Worm (Caenorhabditis elegans) whole organism, young adult: Measurements from ENCODE around the gene Y47D7A.2.
A peak's percentile ranks its signal among the peaks of the same experiment; 100 is the strongest.

ENCODE experiments used
- B0019.2 ChIP-seq: fragments of 200-800 bp; sonication (Bioruptor generic); conservative IDR thresholded peaks from 2 replicates; pipeline ENCODE4 v1.3.6; 2022; ENCODE audit warnings: missing genetic modification reagents, missing genetic modification characterization, missing compliant biosample characterization
- B0261.1 ChIP-seq: sonication (generic microtip); optimal IDR thresholded peaks from 2 replicates; lab custom pipeline; 2016; ENCODE audit warnings: mild to moderate bottlenecking, missing genetic modification characterization, moderate library complexity, missing compliant biosample characterization
- F23B12.7 ChIP-seq: sonication (generic microtip); optimal IDR thresholded peaks from 2 replicates; lab custom pipeline; 2017; ENCODE audit warnings: missing genetic modification characterization, mild to moderate bottlenecking, missing compliant biosample characterization, antibody characterized with exemption, moderate library complexity; ENCODE audit not compliant: insufficient read depth
- F49E8.2 ChIP-seq: sonication (generic microtip); optimal IDR thresholded peaks from 3 replicates; lab custom pipeline; 2017; ENCODE audit warnings: missing genetic modification characterization, mild to moderate bottlenecking, missing compliant biosample characterization, antibody characterized with exemption, moderate library complexity; ENCODE audit not compliant: insufficient read depth
- F52B5.7 ChIP-seq: sonication (generic microtip); optimal IDR thresholded peaks from 2 replicates; lab custom pipeline; 2016; ENCODE audit warnings: mild to moderate bottlenecking, missing genetic modification characterization, missing compliant biosample characterization
- F57A8.1 ChIP-seq: fragments of 200-800 bp; sonication (Bioruptor generic); optimal IDR thresholded peaks from 2 replicates; lab custom pipeline; 2018; ENCODE audit warnings: mild to moderate bottlenecking, missing genetic modification characterization, moderate library complexity, missing compliant biosample characterization
- K12H6.12 ChIP-seq: fragments of 200-800 bp; sonication (Bioruptor generic); optimal IDR thresholded peaks from 2 replicates; lab custom pipeline; 2018; ENCODE audit warnings: mild to moderate bottlenecking, missing genetic modification characterization, missing compliant biosample characterization
- Y95B8A.8 ChIP-seq: fragments of 200-800 bp; sonication (Bioruptor generic); IDR thresholded peaks from 2 replicates; pipeline ENCODE4 v1.3.6; 2022; ENCODE audit warnings: missing genetic modification reagents, missing genetic modification characterization, missing compliant biosample characterization
- athp-1 ChIP-seq: sonication (generic microtip); optimal IDR thresholded peaks from 2 replicates; lab custom pipeline; 2017; ENCODE audit warnings: mild to moderate bottlenecking, missing genetic modification characterization, missing compliant biosample characterization
- bed-2 ChIP-seq: fragments of 200-800 bp; sonication (Bioruptor generic); IDR thresholded peaks from 2 replicates; pipeline ENCODE4 v1.3.6; 2022; ENCODE audit warnings: missing genetic modification reagents, missing genetic modification characterization, missing compliant biosample characterization
- cebp-2 ChIP-seq: fragments of 200-800 bp; sonication (Bioruptor generic); IDR thresholded peaks from 2 replicates; pipeline ENCODE4 v1.3.6; 2022; ENCODE audit warnings: missing genetic modification characterization, missing compliant biosample characterization
- ceh-27 ChIP-seq: fragments of 200-800 bp; sonication (Bioruptor generic); optimal IDR thresholded peaks from 2 replicates; lab custom pipeline; 2018; ENCODE audit warnings: mild to moderate bottlenecking, missing genetic modification characterization, moderate library complexity, missing compliant biosample characterization
- ceh-40 ChIP-seq: fragments of 200-800 bp; sonication (Bioruptor generic); IDR thresholded peaks from 2 replicates; pipeline ENCODE4 v1.3.6; 2022; ENCODE audit warnings: missing genetic modification characterization, missing compliant biosample characterization
- ceh-58 ChIP-seq: fragments of 200-800 bp; sonication (Bioruptor generic); IDR thresholded peaks from 2 replicates; pipeline ENCODE4 v1.3.6; 2022; ENCODE audit warnings: missing genetic modification characterization, missing compliant biosample characterization
- die-1 ChIP-seq: sonication (generic microtip); optimal IDR thresholded peaks from 2 replicates; lab custom pipeline; 2016; ENCODE audit warnings: missing genotype, mild to moderate bottlenecking, missing genetic modification characterization, missing compliant biosample characterization
- dox-1 ChIP-seq: fragments of 200-800 bp; sonication (Bioruptor generic); IDR thresholded peaks from 2 replicates; pipeline ENCODE4 v1.3.6; 2022; ENCODE audit warnings: missing genetic modification reagents, missing genetic modification characterization, missing compliant biosample characterization
- egl-44 ChIP-seq: fragments of 200-800 bp; sonication (Bioruptor generic); IDR thresholded peaks from 2 replicates; pipeline ENCODE4 v1.3.6; 2022; ENCODE audit warnings: missing genetic modification reagents, missing genetic modification characterization, missing compliant biosample characterization
- egrh-3 ChIP-seq: fragments of 200-800 bp; sonication (Bioruptor generic); IDR thresholded peaks from 2 replicates; pipeline ENCODE4 v1.3.6; 2022; ENCODE audit warnings: missing genetic modification reagents, missing genetic modification characterization, missing compliant biosample characterization
- hmg-1.2 ChIP-seq: fragments of 200-800 bp; sonication (Bioruptor generic); IDR thresholded peaks from 2 replicates; pipeline ENCODE4 v1.3.6; 2022; ENCODE audit warnings: missing genetic modification reagents, missing genetic modification characterization, missing compliant biosample characterization
- hrde-1 ChIP-seq: sonication (generic microtip); optimal IDR thresholded peaks from 2 replicates; lab custom pipeline; 2016; ENCODE audit warnings: missing genetic modification characterization, mild to moderate bottlenecking, missing compliant biosample characterization, moderate library complexity, missing genotype, missing genetic modification reagents, borderline replicate concordance
- hsf-1 ChIP-seq: fragments of 200-800 bp; sonication (Bioruptor generic); IDR thresholded peaks from 2 replicates; pipeline ENCODE4 v1.3.6; 2022; ENCODE audit warnings: missing genetic modification reagents, missing genetic modification characterization, missing compliant biosample characterization
- lag-1 ChIP-seq: fragments of 200-800 bp; sonication (Bioruptor generic); IDR thresholded peaks from 2 replicates; pipeline ENCODE4 v1.3.6; 2022; ENCODE audit warnings: missing genetic modification reagents, missing genetic modification characterization, missing compliant biosample characterization
- lin-35 ChIP-seq, 3 experiments: fragments of 150-350 bp in 2 of 3; sonication (generic microtip) in 1 of 3; optimal IDR thresholded peaks; 2 replicates each; lab custom pipeline; 2014 to 2018; ENCODE audit warnings: missing biosample characterization in 3 of 3, missing genetic modification characterization in 3 of 3, missing genetic modification reagents in 3 of 3
- lsl-1 ChIP-seq: fragments of 200-800 bp; sonication (Bioruptor generic); optimal IDR thresholded peaks from 2 replicates; lab custom pipeline; 2018; ENCODE audit warnings: mild to moderate bottlenecking, missing genetic modification characterization, moderate library complexity, missing compliant biosample characterization
- madf-10 ChIP-seq: sonication (generic microtip); optimal IDR thresholded peaks from 2 replicates; lab custom pipeline; 2016; ENCODE audit warnings: mild to moderate bottlenecking, missing genetic modification characterization, missing compliant biosample characterization
- madf-3 ChIP-seq: fragments of 200-800 bp; sonication (Bioruptor generic); IDR thresholded peaks from 2 replicates; pipeline ENCODE4 v1.3.6; 2022; ENCODE audit warnings: missing genetic modification reagents, missing genetic modification characterization, missing compliant biosample characterization
- madf-6 ChIP-seq: fragments of 200-800 bp; sonication (Bioruptor generic); IDR thresholded peaks from 2 replicates; pipeline ENCODE4 v1.3.6; 2022; ENCODE audit warnings: missing genetic modification reagents, missing genetic modification characterization, missing compliant biosample characterization
- madf-8 ChIP-seq: fragments of 200-800 bp; sonication (Bioruptor generic); conservative IDR thresholded peaks from 2 replicates; pipeline ENCODE4 v1.3.6; 2022; ENCODE audit warnings: missing genetic modification reagents, missing genetic modification characterization, missing compliant biosample characterization
- mxl-1 ChIP-seq: sonication (generic microtip); optimal IDR thresholded peaks from 2 replicates; lab custom pipeline; 2016; ENCODE audit warnings: missing genetic modification characterization, missing compliant biosample characterization
- nfya-2 ChIP-seq: fragments of 200-800 bp; sonication (Bioruptor generic); IDR thresholded peaks from 2 replicates; pipeline ENCODE4 v1.3.6; 2022; ENCODE audit warnings: missing genetic modification reagents, missing genetic modification characterization, missing compliant biosample characterization
- nfyb-1 ChIP-seq: fragments of 200-800 bp; sonication (Bioruptor generic); IDR thresholded peaks from 2 replicates; pipeline ENCODE4 v1.3.6; 2022; ENCODE audit warnings: missing genetic modification reagents, missing genetic modification characterization, missing compliant biosample characterization
- nhr-120 ChIP-seq: fragments of 200-800 bp; sonication (Bioruptor generic); IDR thresholded peaks from 2 replicates; pipeline ENCODE4 v1.3.6; 2022; ENCODE audit warnings: missing genetic modification characterization, missing compliant biosample characterization
- nhr-179 ChIP-seq: sonication (generic microtip); optimal IDR thresholded peaks from 2 replicates; lab custom pipeline; 2016; ENCODE audit warnings: mild to moderate bottlenecking, missing genetic modification characterization, missing compliant biosample characterization
- nhr-80 ChIP-seq: sonication (generic microtip); optimal IDR thresholded peaks from 2 replicates; lab custom pipeline; 2016; ENCODE audit warnings: missing genetic modification characterization, missing compliant biosample characterization
- pbrm-1 ChIP-seq: fragments of 200-800 bp; sonication (Bioruptor generic); IDR thresholded peaks from 2 replicates; pipeline ENCODE4 v1.3.6; 2022; ENCODE audit warnings: missing genetic modification reagents, missing genetic modification characterization, missing compliant biosample characterization
- pha-4 ChIP-seq: fragments of 150-350 bp; sonication (generic microtip); optimal IDR thresholded peaks from 2 replicates; lab custom pipeline; 2014; ENCODE audit warnings: missing biosample characterization, missing genetic modification reagents, missing genetic modification characterization
- sdz-38 ChIP-seq: sonication (generic microtip); optimal IDR thresholded peaks from 2 replicates; lab custom pipeline; 2016; ENCODE audit warnings: missing genotype, missing genetic modification characterization, missing compliant biosample characterization
- snpc-1.1 ChIP-seq: sonication (generic microtip); optimal IDR thresholded peaks from 2 replicates; lab custom pipeline; 2017; ENCODE audit warnings: missing genetic modification characterization, mild to moderate bottlenecking, missing compliant biosample characterization, antibody characterized with exemption, moderate library complexity, missing genotype, missing genetic modification reagents; ENCODE audit not compliant: insufficient read depth
- snpc-3.4 ChIP-seq: sonication (generic microtip); optimal IDR thresholded peaks from 2 replicates; lab custom pipeline; 2017; ENCODE audit warnings: missing genetic modification characterization, mild to moderate bottlenecking, missing compliant biosample characterization, antibody characterized with exemption, moderate library complexity, missing genotype, missing genetic modification reagents
- somi-1 ChIP-seq: fragments of 200-800 bp; sonication (Bioruptor generic); optimal IDR thresholded peaks from 2 replicates; lab custom pipeline; 2018; ENCODE audit warnings: mild to moderate bottlenecking, missing genetic modification characterization, missing compliant biosample characterization
- sptf-2 ChIP-seq: fragments of 200-800 bp; sonication (Bioruptor generic); optimal IDR thresholded peaks from 2 replicates; lab custom pipeline; 2018; ENCODE audit warnings: mild to moderate bottlenecking, missing genetic modification characterization, missing compliant biosample characterization
- tbp1 ChIP-seq: fragments of 200-800 bp; sonication (Bioruptor generic); optimal IDR thresholded peaks from 2 replicates; lab custom pipeline; 2018; ENCODE audit warnings: mild to moderate bottlenecking, missing genetic modification characterization, missing compliant biosample characterization
- tbx-9 ChIP-seq: sonication (generic microtip); optimal IDR thresholded peaks from 2 replicates; lab custom pipeline; 2016; ENCODE audit warnings: borderline replicate concordance, missing genetic modification characterization, inconsistent platforms, missing compliant biosample characterization
- tlf-1 ChIP-seq: fragments of 200-800 bp; sonication (Bioruptor generic); optimal IDR thresholded peaks from 2 replicates; lab custom pipeline; 2018; ENCODE audit warnings: mild to moderate bottlenecking, missing genetic modification characterization, missing compliant biosample characterization
- unc-130 ChIP-seq: sonication (generic microtip); optimal IDR thresholded peaks from 2 replicates; lab custom pipeline; 2016; ENCODE audit warnings: missing genetic modification reagents, missing genetic modification characterization, missing compliant biosample characterization
- unc-62 ChIP-seq: fragments of 150-350 bp; optimal IDR thresholded peaks from 2 replicates; lab custom pipeline; 2014; ENCODE audit warnings: missing biosample characterization, missing genetic modification reagents, missing genetic modification characterization
- zfh-2 ChIP-seq: fragments of 200-800 bp; sonication (Bioruptor generic); conservative IDR thresholded peaks from 2 replicates; pipeline ENCODE4 v1.3.6; 2022; ENCODE audit warnings: missing genetic modification reagents, missing genetic modification characterization, missing compliant biosample characterization
- zim-3 ChIP-seq: sonication (generic microtip); optimal IDR thresholded peaks from 2 replicates; lab custom pipeline; 2017; ENCODE audit warnings: mild to moderate bottlenecking, missing genetic modification characterization, moderate library complexity, missing compliant biosample characterization
- ztf-28 ChIP-seq: fragments of 200-800 bp; sonication (Bioruptor generic); IDR thresholded peaks from 2 replicates; pipeline ENCODE4 v1.3.6; 2022; ENCODE audit warnings: missing genetic modification reagents, missing genetic modification characterization, missing compliant biosample characterization

Gene Y47D7A.2

ce11 chrV:4447637-4448036 lies 27.6 kb downstream of the Y47D7A.2 start (continued):
- no peak for TF ChIP-seq ceh-58 (GFP tag; lab: Robert Waterston, UW)
- no peak for TF ChIP-seq mxl-1 (tag; lab: Kevin White, UChicago)
- 0 out of 2 replicates have a peak, but pooled peaks have one; percentile 21 for TF ChIP-seq madf-8 (GFP tag; lab: Robert Waterston, UW)
- no peak for TF ChIP-seq nfyb-1
- no peak for TF ChIP-seq F23B12.7 (tag; lab: Kevin White, UChicago)
- TF ChIP-seq hrde-1, result no peak
- no peak for TF ChIP-seq zfh-2
- no peak for TF ChIP-seq madf-3 (GFP tag; lab: Robert Waterston, UW)
- TF ChIP-seq pbrm-1 (GFP tag; lab: Robert Waterston, UW), result peak; percentile 78
- TF ChIP-seq egl-44 (GFP tag; lab: Robert Waterston, UW), result no peak
- TF ChIP-seq F57A8.1 (GFP tag; lab: Kevin White, UChicago), result no peak
- no peak for TF ChIP-seq tbx-9 (tag; lab: Kevin White, UChicago)
- peak; percentile 89 for TF ChIP-seq snpc-1.1
- no peak for TF ChIP-seq ztf-28 (GFP tag; lab: Robert Waterston, UW)
- TF ChIP-seq madf-6 (GFP tag; lab: Robert Waterston, UW), result peak; percentile 85
- no peak for TF ChIP-seq nhr-179
- no peak for TF ChIP-seq die-1 (tag; lab: Kevin White, UChicago)
- TF ChIP-seq sdz-38 (tag; lab: Kevin White, UChicago), result no peak
- no peak for TF ChIP-seq ceh-40
- no peak for TF ChIP-seq unc-130
- TF ChIP-seq tbp1 (GFP tag; lab: Kevin White, UChicago), result peak; percentile 14
- TF ChIP-seq nhr-120 (GFP tag; lab: Robert Waterston, UW), result no peak
- no peak for TF ChIP-seq unc-62
- peak; percentile 46 for TF ChIP-seq hmg-1.2 (GFP tag; lab: Robert Waterston, UW)
- peak; percentile 5 for TF ChIP-seq F49E8.2 (tag; lab: Kevin White, UChicago)
- TF ChIP-seq sptf-2 (GFP tag; lab: Kevin White, UChicago), result no peak
- peak; percentile 74 for TF ChIP-seq snpc-3.4 (tag; lab: Kevin White, UChicago)
- TF ChIP-seq B0261.1 (tag; lab: Kevin White, UChicago), result no peak
- no peak for TF ChIP-seq ceh-27 (GFP tag; lab: Kevin White, UChicago)
- TF ChIP-seq lin-35 (GFP tag; optimal IDR thresholded peaks at IDR 0.05; lab: Kevin White, UChicago), result no peak
- TF ChIP-seq B0019.2 (GFP tag; lab: Robert Waterston, UW), result no peak
- peak; percentile 71 for TF ChIP-seq lsl-1 (GFP tag; lab: Kevin White, UChicago)
- no peak for TF ChIP-seq bed-2 (GFP tag; lab: Robert Waterston, UW)
- no peak for TF ChIP-seq Y95B8A.8 (GFP tag; lab: Robert Waterston, UW)
- TF ChIP-seq hsf-1 (GFP tag; lab: Robert Waterston, UW), result 0 out of 2 replicates have a peak, but pooled peaks have one; percentile 15
- no peak for TF ChIP-seq K12H6.12 (tag; lab: Kevin White, UChicago)
- no peak for TF ChIP-seq egrh-3 (GFP tag; lab: Robert Waterston, UW)
- no peak for TF ChIP-seq nfya-2 (GFP tag; lab: Robert Waterston, UW)
- no peak for TF ChIP-seq cebp-2
- no peak for TF ChIP-seq tlf-1
- TF ChIP-seq madf-10 (tag; lab: Kevin White, UChicago), result no peak
- no peak for TF ChIP-seq athp-1
- no peak for TF ChIP-seq pha-4 (tag; lab: Kevin White, UChicago)
- TF ChIP-seq somi-1 (GFP tag; lab: Kevin White, UChicago), result no peak
- no peak for TF ChIP-seq lag-1
- 0 out of 2 replicates have a peak, but pooled peaks have one; percentile 38 for TF ChIP-seq dox-1
- TF ChIP-seq nhr-80, result no peak
- no peak for TF ChIP-seq F52B5.7
- no peak for TF ChIP-seq zim-3 (tag; lab: Kevin White, UChicago)
